Worm (Caenorhabditis elegans) whole organism, L1 larva: ENCODE data around the gene M01F1.8.

ENCODE experiments used
- C16A3.4 ChIP-seq: fragments of 150-350 bp; optimal IDR thresholded peaks from 2 replicates; lab custom pipeline; 2014; ENCODE audit warnings: missing biosample characterization, missing genetic modification characterization
- aly-2 ChIP-seq: fragments of 150-350 bp; optimal IDR thresholded peaks from 2 replicates; lab custom pipeline; 2014; ENCODE audit warnings: missing biosample characterization, missing genetic modification characterization
- ama-1 ChIP-seq: fragments of 150-350 bp; optimal IDR thresholded peaks from 2 replicates; lab custom pipeline; 2014
- blmp-1 ChIP-seq: fragments of 150-350 bp; optimal IDR thresholded peaks from 2 replicates; lab custom pipeline; 2014; ENCODE audit warnings: missing biosample characterization, missing genetic modification characterization
- dpl-1 ChIP-seq, 3 experiments: fragments of 150-350 bp in 2 of 3; sonication (generic microtip) in 1 of 3; optimal IDR thresholded peaks; 2 replicates each; lab custom pipeline; 2014 to 2017; ENCODE audit warnings: missing biosample characterization in 3 of 3, missing genetic modification characterization in 3 of 3, missing genetic modification reagents in 3 of 3
- dsc-1 ChIP-seq: sonication (generic microtip); optimal IDR thresholded peaks from 2 replicates; lab custom pipeline; 2016; ENCODE audit warnings: mild to moderate bottlenecking, missing genetic modification characterization, missing compliant biosample characterization
- efl-3 ChIP-seq: fragments of 200-800 bp; sonication (Bioruptor generic); optimal IDR thresholded peaks from 2 replicates; lab custom pipeline; 2018; ENCODE audit warnings: mild to moderate bottlenecking, missing genetic modification characterization, missing compliant biosample characterization
- egl-27 ChIP-seq, 2 experiments: fragments of 150-350 bp in 1 of 2; sonication (generic microtip); optimal IDR thresholded peaks; 3 replicates each; lab custom pipeline; 2017 to 2018; ENCODE audit warnings: missing biosample characterization in 2 of 2, missing genetic modification characterization in 2 of 2, missing genetic modification reagents in 2 of 2
- elt-3 ChIP-seq, 6 experiments: fragments of 150-350 bp in 1 of 6; sonication (generic microtip); optimal IDR thresholded peaks; 2 replicates each; lab custom pipeline; 2017 to 2018; ENCODE audit warnings: missing biosample characterization in 6 of 6, missing genetic modification characterization in 6 of 6, inconsistent platforms in 1 of 6
- fkh-10 ChIP-seq: sonication (generic microtip); optimal IDR thresholded peaks from 2 replicates; lab custom pipeline; 2017; ENCODE audit warnings: missing biosample characterization, missing genetic modification reagents, missing genetic modification characterization
- fkh-4 ChIP-seq: sonication (generic microtip); optimal IDR thresholded peaks from 2 replicates; lab custom pipeline; 2016; ENCODE audit warnings: missing compliant biosample characterization, missing genetic modification characterization, borderline replicate concordance
- hlh-17 ChIP-seq: fragments of 200-800 bp; sonication (Bioruptor generic); optimal IDR thresholded peaks from 2 replicates; lab custom pipeline; 2018; ENCODE audit warnings: missing genetic modification characterization, mild to moderate bottlenecking, missing compliant biosample characterization, moderate library complexity, borderline replicate concordance
- hlh-4 ChIP-seq: sonication (generic microtip); optimal IDR thresholded peaks from 2 replicates; lab custom pipeline; 2016; ENCODE audit warnings: mild to moderate bottlenecking, missing genetic modification characterization, missing compliant biosample characterization
- isw-1 ChIP-seq: fragments of 200-800 bp; sonication (Bioruptor generic); IDR thresholded peaks from 2 replicates; pipeline ENCODE4 v1.3.6; 2022; ENCODE audit warnings: missing genetic modification characterization, missing compliant biosample characterization
- lin-39 ChIP-seq: fragments of 150-350 bp; optimal IDR thresholded peaks from 2 replicates; lab custom pipeline; 2014; ENCODE audit warnings: missing biosample characterization, missing genetic modification reagents, missing genetic modification characterization
- mdl-1 ChIP-seq, 2 experiments: fragments of 150-350 bp; optimal IDR thresholded peaks; 2 replicates each; lab custom pipeline; 2014 to 2017; ENCODE audit warnings: missing biosample characterization in 2 of 2, missing genetic modification characterization in 2 of 2, inconsistent platforms in 1 of 2
- nhr-12 ChIP-seq: sonication (generic microtip); optimal IDR thresholded peaks from 2 replicates; lab custom pipeline; 2017; ENCODE audit warnings: missing biosample characterization, missing genetic modification characterization
- nhr-47 ChIP-seq: sonication (generic microtip); optimal IDR thresholded peaks from 2 replicates; lab custom pipeline; 2016; ENCODE audit warnings: mild to moderate bottlenecking, missing genetic modification characterization, moderate library complexity, missing compliant biosample characterization
- nhr-76 ChIP-seq: sonication (generic microtip); optimal IDR thresholded peaks from 2 replicates; lab custom pipeline; 2017; ENCODE audit warnings: missing biosample characterization, missing genetic modification characterization
- nhr-77 ChIP-seq: fragments of 150-350 bp; optimal IDR thresholded peaks from 2 replicates; lab custom pipeline; 2014; ENCODE audit warnings: missing biosample characterization, missing genetic modification characterization
- nhr-85 ChIP-seq: sonication (generic microtip); peaks from one replicate; lab custom pipeline; 2016; ENCODE audit warnings: missing genetic modification characterization, inconsistent platforms, missing compliant biosample characterization
- nhr-90 ChIP-seq: sonication (generic microtip); optimal IDR thresholded peaks from 2 replicates; lab custom pipeline; 2016; ENCODE audit warnings: mild to moderate bottlenecking, missing genetic modification characterization, missing compliant biosample characterization; ENCODE audit not compliant: poor library complexity
- pax-3 ChIP-seq: fragments of 200-800 bp; sonication (Bioruptor generic); optimal IDR thresholded peaks from 2 replicates; lab custom pipeline; 2018; ENCODE audit warnings: mild to moderate bottlenecking, missing genetic modification characterization, moderate library complexity, missing compliant biosample characterization
- rnt-1 ChIP-seq: sonication (generic microtip); optimal IDR thresholded peaks from 2 replicates; lab custom pipeline; 2016; ENCODE audit warnings: mild to moderate bottlenecking, missing genetic modification characterization, moderate library complexity, missing compliant biosample characterization
- snpc-4 ChIP-seq: fragments of 150-350 bp; optimal IDR thresholded peaks from 2 replicates; lab custom pipeline; 2014; ENCODE audit warnings: missing biosample characterization, missing genetic modification characterization
- snu-23 ChIP-seq: sonication (generic microtip); optimal IDR thresholded peaks from 2 replicates; lab custom pipeline; 2016; ENCODE audit warnings: missing genetic modification characterization, missing compliant biosample characterization
- sox-4 ChIP-seq: sonication (generic microtip); optimal IDR thresholded peaks from 2 replicates; lab custom pipeline; 2016; ENCODE audit warnings: missing genetic modification characterization, missing compliant biosample characterization
- sup-37 ChIP-seq: fragments of 200-800 bp; sonication (Bioruptor generic); optimal IDR thresholded peaks from 2 replicates; lab custom pipeline; 2018; ENCODE audit warnings: mild to moderate bottlenecking, missing genetic modification characterization, missing compliant biosample characterization
- swsn-7 ChIP-seq: sonication (generic microtip); optimal IDR thresholded peaks from 2 replicates; lab custom pipeline; 2016; ENCODE audit warnings: missing genetic modification characterization, missing compliant biosample characterization
- tbx-2 ChIP-seq: sonication (generic microtip); optimal IDR thresholded peaks from 2 replicates; lab custom pipeline; 2016; ENCODE audit warnings: missing genetic modification characterization, missing compliant biosample characterization
- tlp-1 ChIP-seq: fragments of 150-350 bp; optimal IDR thresholded peaks from 2 replicates; lab custom pipeline; 2014; ENCODE audit warnings: missing biosample characterization, missing genetic modification characterization
- unc-62 ChIP-seq: fragments of 150-350 bp; optimal IDR thresholded peaks from 2 replicates; lab custom pipeline; 2014; ENCODE audit warnings: missing biosample characterization, missing genetic modification reagents, missing genetic modification characterization
- unc-86 ChIP-seq: sonication (generic microtip); optimal IDR thresholded peaks from 2 replicates; lab custom pipeline; 2016; ENCODE audit warnings: missing genetic modification characterization, missing compliant biosample characterization
- xbp-1 ChIP-seq: sonication (generic microtip); optimal IDR thresholded peaks from 2 replicates; lab custom pipeline; 2016; ENCODE audit warnings: missing genetic modification characterization, missing compliant biosample characterization
- zag-1 ChIP-seq: fragments of 150-350 bp; optimal IDR thresholded peaks from 2 replicates; lab custom pipeline; 2014; ENCODE audit warnings: missing biosample characterization, missing genetic modification characterization
- ztf-4 ChIP-seq: fragments of 150-350 bp; optimal IDR thresholded peaks from 2 replicates; lab custom pipeline; 2014; ENCODE audit warnings: missing biosample characterization, missing genetic modification characterization

The M01F1.8 gene

DNA sequence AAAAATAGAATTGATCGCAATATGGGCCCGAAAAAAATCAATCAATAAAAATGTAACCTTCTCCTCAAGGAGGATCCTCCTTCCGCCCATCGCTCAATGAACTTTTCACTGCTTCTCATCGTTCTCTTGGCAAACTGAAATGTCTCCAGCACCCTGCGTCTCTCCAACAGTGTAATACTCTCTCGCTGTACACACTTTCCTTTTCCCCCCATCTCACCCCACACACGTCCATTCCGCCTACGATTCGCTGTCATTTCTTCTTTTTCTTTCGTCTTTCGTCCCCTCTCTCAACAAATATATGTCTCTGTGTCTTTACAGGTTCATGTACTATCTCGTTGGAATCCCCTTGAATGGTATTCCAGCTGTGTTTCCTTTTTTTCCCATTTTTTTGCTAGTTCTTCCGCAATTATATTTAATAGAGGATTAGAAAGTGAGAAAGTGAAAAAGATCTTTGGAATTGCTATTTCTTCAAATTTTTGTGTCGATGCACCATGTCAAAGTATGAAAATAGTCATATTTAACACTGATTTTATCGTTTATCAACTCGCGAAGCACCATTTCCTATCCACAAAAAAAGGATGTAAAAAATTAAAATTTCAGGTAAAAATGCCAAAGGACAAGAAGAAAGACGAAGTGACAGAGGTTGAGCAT is 30.8 kb downstream of the M01F1.8 start, which contains the start of gene rsu-1 (continued):
- peak; percentile 47 for TF ChIP-seq nhr-90
- peak; percentile 47 for TF ChIP-seq dsc-1
- TF ChIP-seq sox-4 (tag; lab: Kevin White, UChicago): no peak
- TF ChIP-seq fkh-10: no peak
- no peak for TF ChIP-seq aly-2
- TF ChIP-seq dpl-1 (GFP tag; optimal IDR thresholded peaks at IDR 0.05; lab: Kevin White, UChicago): peak in 2 of 3 experiments; percentile 36 to 42
- peak; percentile 54 for TF ChIP-seq nhr-77 (tag; lab: Kevin White, UChicago)
- peak; percentile 34 for TF ChIP-seq C16A3.4 (tag; lab: Kevin White, UChicago)
- no peak for TF ChIP-seq fkh-4 (tag; lab: Kevin White, UChicago)
- no peak for TF ChIP-seq snpc-4
- TF ChIP-seq unc-62: no peak
- peak in 1 of 2 experiments; percentile 48 for TF ChIP-seq mdl-1 (tag; optimal IDR thresholded peaks at IDR 0.05; lab: Kevin White, UChicago)
- no peak for TF ChIP-seq lin-39 (tag; lab: Kevin White, UChicago)
- TF ChIP-seq rnt-1 (tag; lab: Kevin White, UChicago): peak; percentile 68
- TF ChIP-seq egl-27 (tag; optimal IDR thresholded peaks at IDR 0.05; lab: Kevin White, UChicago): peak in 1 of 2 experiments; percentile 18
- TF ChIP-seq xbp-1 (tag; lab: Kevin White, UChicago): peak; percentile 69
- peak; percentile 57 for TF ChIP-seq nhr-47
- TF ChIP-seq swsn-7 (tag; lab: Kevin White, UChicago): peak; percentile 64
- no peak for TF ChIP-seq tlp-1 (tag; lab: Kevin White, UChicago)
- TF ChIP-seq tbx-2: peak; percentile 55
- peak; percentile 95 for TF ChIP-seq blmp-1 (tag; lab: Kevin White, UChicago)
- no peak for TF ChIP-seq zag-1 (tag; lab: Kevin White, UChicago)
- TF ChIP-seq, all 84 proteins: peak for 30

- TF ChIP-seq pax-3: no peak
- TF ChIP-seq nhr-12 (tag; lab: Kevin White, UChicago): no peak
- no peak for TF ChIP-seq hlh-4 (tag; lab: Kevin White, UChicago)
- no peak for TF ChIP-seq ama-1 (lab: Kevin White, UChicago)
- TF ChIP-seq hlh-17 (GFP tag; lab: Kevin White, UChicago): no peak
- TF ChIP-seq sup-37 (GFP tag; lab: Kevin White, UChicago): no peak
- TF ChIP-seq isw-1: no peak
- TF ChIP-seq aly-2: no peak
- TF ChIP-seq efl-3 (GFP tag; lab: Kevin White, UChicago): no peak
- TF ChIP-seq snu-23 (GFP tag; lab: Kevin White, UChicago): no peak
- TF ChIP-seq nhr-77 (tag; lab: Kevin White, UChicago): no peak
- TF ChIP-seq C16A3.4 (tag; lab: Kevin White, UChicago): no peak
- no peak for TF ChIP-seq nhr-85 (tag; lab: Kevin White, UChicago)
- TF ChIP-seq nhr-76 (tag; lab: Kevin White, UChicago): no peak
- no peak for TF ChIP-seq ztf-4
Measured at ce11 chrIII:3470973-3471372, 31.4 kb downstream of the M01F1.8 start.

ce11 chrIII:3470433-3470832 is 31.9 kb downstream of the M01F1.8 start:
- no peak for TF ChIP-seq unc-86 (tag; lab: Kevin White, UChicago)
- TF ChIP-seq blmp-1 (tag; lab: Kevin White, UChicago): peak; percentile 80
- TF ChIP-seq nhr-85 (tag; lab: Kevin White, UChicago): peak; percentile 6
- TF ChIP-seq elt-3 (tag; optimal IDR thresholded peaks at IDR 0.05; lab: Kevin White, UChicago): peak in 1 of 6 experiments; percentile 39

DNA sequence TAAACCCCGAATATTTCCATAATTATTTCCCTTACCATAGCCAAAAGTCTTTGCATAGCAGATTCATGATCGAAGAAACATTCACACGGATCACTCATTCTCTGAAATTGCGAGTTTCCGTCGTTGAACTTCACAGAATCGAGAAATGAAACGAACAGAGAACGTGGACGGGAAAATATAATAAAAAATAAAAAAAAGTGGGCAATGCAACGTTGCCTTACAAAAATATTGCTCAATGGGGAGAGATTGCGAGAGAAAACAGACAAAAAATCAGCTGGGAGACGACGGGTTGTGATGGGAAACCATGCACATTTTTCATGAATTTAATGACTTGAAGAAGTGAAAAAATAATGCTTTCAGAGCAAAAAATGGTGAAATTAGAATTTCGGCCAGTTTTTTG is 32.7 kb downstream of the M01F1.8 start, which contains the start of gene smim-14:
TSS of gene smim-14 (minus strand) at position 101 of the 400 bp plus-strand sequence.
- TF ChIP-seq xbp-1 (tag; lab: Kevin White, UChicago) (peak; percentile 89), hlh-4 (tag; lab: Kevin White, UChicago) (no peak)
